Fruit fly (Drosophila melanogaster): Measurements from ENCODE around the gene CG6769.
A peak's percentile ranks its signal among the peaks of the same experiment; 100 is the strongest.

The CG6769 gene

DNA sequence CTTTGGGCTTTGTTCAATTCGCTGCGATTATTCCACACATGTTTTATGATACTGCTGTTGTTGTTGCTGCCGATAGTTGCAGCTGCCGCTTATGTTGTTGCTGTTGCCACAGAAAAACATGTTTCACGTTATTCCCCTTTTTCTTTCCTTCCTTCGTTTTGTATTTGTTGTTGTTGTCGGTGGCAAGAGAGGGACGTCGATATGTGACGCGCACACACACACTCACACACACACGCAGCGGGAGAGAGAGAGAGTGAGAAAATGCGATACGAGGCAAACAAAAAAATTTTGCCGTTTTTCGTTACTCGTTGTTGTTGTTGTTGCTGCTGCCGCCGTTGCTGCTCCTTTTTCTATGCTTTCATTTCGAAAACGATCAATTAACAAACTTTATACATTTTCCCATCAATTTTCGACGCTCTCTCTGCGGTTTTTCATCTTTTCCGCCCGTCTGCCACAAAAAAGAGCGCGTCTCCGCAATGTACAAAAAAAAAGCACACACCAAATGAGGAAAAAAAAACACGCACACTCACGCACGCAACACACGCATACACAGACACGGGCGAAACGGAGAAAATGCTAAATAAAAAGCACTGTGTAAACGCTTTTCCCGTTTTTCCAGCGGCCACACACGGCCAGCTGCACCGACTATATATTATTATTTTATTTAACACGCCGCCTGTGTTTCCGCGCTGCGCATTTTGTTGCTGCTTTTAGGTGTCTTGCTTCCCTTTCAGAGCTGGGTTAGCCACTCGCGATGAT lies 25.8 kb downstream of the CG6769 start (continued):
- TF ChIP-seq kay (GFP tag; optimal IDR thresholded peaks at IDR 0.05): no peak
- TF ChIP-seq CG9817 (tag; optimal IDR thresholded peaks at IDR 0.05): no peak
- TF ChIP-seq CG32767 (GFP tag; IDR thresholded peaks at IDR 0.05): no peak
- no peak for TF ChIP-seq ab (GFP tag; optimal IDR thresholded peaks at IDR 0.05)
- no peak for TF ChIP-seq CG3838 (GFP tag; optimal IDR thresholded peaks at IDR 0.05)
- no peak for TF ChIP-seq CG33213 (GFP tag; optimal IDR thresholded peaks at IDR 0.05)
- TF ChIP-seq CG32772 (GFP tag; IDR thresholded peaks at IDR 0.05): 0 out of 2 replicates have a peak, but pooled peaks have one; percentile 36
- TF ChIP-seq CG5953 (GFP tag; IDR thresholded peaks at IDR 0.05): no peak
- peak; percentile 91 for TF ChIP-seq CG3163 (GFP tag; optimal IDR thresholded peaks at IDR 0.05)
- TF ChIP-seq CG4617 (GFP tag; optimal IDR thresholded peaks at IDR 0.05; ENCODE audit: borderline replicate concordance): peak; percentile 12
- TF ChIP-seq CG17186 (GFP tag; optimal IDR thresholded peaks at IDR 0.05): peak; percentile 96
- TF ChIP-seq onecut (GFP tag; IDR thresholded peaks at IDR 0.05): no peak
- TF ChIP-seq CG2202 (tag; optimal IDR thresholded peaks at IDR 0.05): no peak
- no peak for TF ChIP-seq Mrtf (GFP tag; IDR thresholded peaks at IDR 0.05)
- no peak for TF ChIP-seq CG6765 (GFP tag; optimal IDR thresholded peaks at IDR 0.05)
- no peak for TF ChIP-seq Opbp (GFP tag; IDR thresholded peaks at IDR 0.05; ENCODE audit: partially characterized antibody)
- TF ChIP-seq CG16813 (GFP tag; IDR thresholded peaks at IDR 0.05; ENCODE audit: partially characterized antibody): no peak
- no peak for TF ChIP-seq PHDP (tag; optimal IDR thresholded peaks at IDR 0.05)
- TF ChIP-seq Rfx (GFP tag; IDR thresholded peaks at IDR 0.05): no peak
- no peak for TF ChIP-seq unc-4 (GFP tag; IDR thresholded peaks at IDR 0.05; ENCODE audit: partially characterized antibody)
- no peak for TF ChIP-seq BtbVII (GFP tag; optimal IDR thresholded peaks at IDR 0.05)
- no peak for TF ChIP-seq Eip74EF (GFP tag; optimal IDR thresholded peaks at IDR 0.05)
- TF ChIP-seq Drgx (GFP tag; IDR thresholded peaks at IDR 0.05): peak; percentile 67
- no peak for TF ChIP-seq ewg (GFP tag; optimal IDR thresholded peaks at IDR 0.05)
- TF ChIP-seq sob (GFP tag; IDR thresholded peaks at IDR 0.05): no peak
- peak; percentile 99 for TF ChIP-seq sqz (GFP tag; optimal IDR thresholded peaks at IDR 0.05)
- peak; percentile 78 for TF ChIP-seq Med (GFP tag)
- TF ChIP-seq CG11560 (tag; IDR thresholded peaks at IDR 0.05): no peak
- TF ChIP-seq CG31441 (GFP tag; IDR thresholded peaks at IDR 0.05): no peak
- no peak for TF ChIP-seq CG10543 (GFP tag; optimal IDR thresholded peaks at IDR 0.05)
- no peak for TF ChIP-seq CG4820 (GFP tag; optimal IDR thresholded peaks at IDR 0.05)
- no peak for TF ChIP-seq D19B (GFP tag; optimal IDR thresholded peaks at IDR 0.05)
- TF ChIP-seq Optix (GFP tag; IDR thresholded peaks at IDR 0.05): no peak
- peak; percentile 99 for TF ChIP-seq CG4360 (GFP tag; IDR thresholded peaks at IDR 0.05)
- no peak for TF ChIP-seq lbe (GFP tag; optimal IDR thresholded peaks at IDR 0.05)
- TF ChIP-seq twi (tag; optimal IDR thresholded peaks at IDR 0.05): peak; percentile 70
- no peak for TF ChIP-seq Asciz (GFP tag; optimal IDR thresholded peaks at IDR 0.05)
- TF ChIP-seq sc (optimal IDR thresholded peaks at IDR 0.05): no peak
- TF ChIP-seq sc (GFP tag; optimal IDR thresholded peaks at IDR 0.05): no peak
- TF ChIP-seq dimm (GFP tag; IDR thresholded peaks at IDR 0.05): no peak
- TF ChIP-seq wor (GFP tag; IDR thresholded peaks at IDR 0.05): no peak
- no peak for TF ChIP-seq CG12236 (GFP tag; optimal IDR thresholded peaks at IDR 0.05)
- no peak for TF ChIP-seq CG17361 (GFP tag; IDR thresholded peaks at IDR 0.05)
- no peak for TF ChIP-seq mld (GFP tag; IDR thresholded peaks at IDR 0.05; ENCODE audit: partially characterized antibody)
- TF ChIP-seq Adf1 (GFP tag; IDR thresholded peaks at IDR 0.05): no peak
- peak; percentile 33; the same call in 1 of the 2 replicates for TF ChIP-seq NFAT (GFP tag; IDR thresholded peaks at IDR 0.05)
- peak; percentile 79 for TF ChIP-seq bigmax (GFP tag; optimal IDR thresholded peaks at IDR 0.05)
- TF ChIP-seq dmrt99B (tag; optimal IDR thresholded peaks at IDR 0.05): no peak
- peak; percentile 5 for TF ChIP-seq CG6854 (GFP tag; optimal IDR thresholded peaks at IDR 0.05)

All from whole organism, embryonic.